Fruit fly (Drosophila melanogaster) whole organism, embryonic: ENCODE measurements around the gene CG18858.

Experiments used
- CG14860 ChIP-seq: fragments of 200-800 bp; sonication (Bioruptor generic); IDR thresholded peaks from 3 replicates; pipeline ENCODE4 v1.3.6; 2022; ENCODE audit warnings: missing biosample characterization, missing genetic modification characterization; ENCODE audit not compliant: partially characterized antibody
- CG7963 ChIP-seq: fragments of 200-800 bp; sonication (Bioruptor generic); IDR thresholded peaks from 3 replicates; pipeline ENCODE4 v1.3.6; 2022; ENCODE audit warnings: missing biosample characterization, missing genetic modification characterization; ENCODE audit not compliant: partially characterized antibody
- HLH4C ChIP-seq: fragments of 200-800 bp; sonication (Bioruptor generic); IDR thresholded peaks from 3 replicates; pipeline ENCODE4 v1.3.6; 2022; ENCODE audit warnings: missing biosample characterization, missing genetic modification characterization; ENCODE audit not compliant: partially characterized antibody
- ftz-f1 ChIP-seq: fragments of 200-800 bp; sonication (Bioruptor generic); optimal IDR thresholded peaks from 2 replicates; lab custom pipeline; 2016; ENCODE audit warnings: missing biosample characterization, missing genetic modification characterization

CG18858 gene

DNA sequence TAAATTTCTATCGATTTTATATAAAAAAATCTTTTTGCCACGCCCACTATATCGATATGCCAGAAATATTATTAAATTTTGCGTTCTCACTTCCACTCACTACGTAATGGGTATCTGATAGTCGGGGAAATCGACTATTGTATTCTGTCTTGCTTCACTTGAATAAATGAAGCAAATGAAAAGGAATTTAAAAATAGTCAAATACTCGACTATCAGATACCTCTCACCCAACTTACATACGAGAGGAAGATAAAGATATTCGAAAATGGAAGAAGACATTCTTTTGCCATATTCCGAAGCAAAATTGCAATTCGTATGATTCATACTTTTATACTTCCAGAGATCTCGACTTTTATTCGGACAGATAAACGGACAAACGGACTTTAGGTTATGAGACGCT, 45.0 kb downstream of the CG18858 start:
- TF ChIP-seq CG7963 (GFP tag; lab: Robert Waterston, UW): 0 out of 3 replicates have a peak, but pooled peaks have one; percentile 26
- peak; percentile 69 for TF ChIP-seq HLH4C (GFP tag; lab: Robert Waterston, UW)
- peak; percentile 50; the same call in 2 of the 3 replicates for TF ChIP-seq CG14860 (GFP tag; lab: Robert Waterston, UW)
- TF ChIP-seq ftz-f1: no peak
